Worm (Caenorhabditis elegans): ENCODE data around the gene clec-135.

ce11 chrII:4294801-4295200 lies 36.2 kb upstream of the clec-135 start, which contains the start of gene rml-4:
- TF ChIP-seq pes-1 (GFP tag; IDR thresholded peaks at IDR 0.05): no peak
- no peak for TF ChIP-seq B0310.2 (tag; optimal IDR thresholded peaks at IDR 0.05)
- no peak for TF ChIP-seq tbx-37 (GFP tag; conservative IDR thresholded peaks at IDR 0.05)
- TF ChIP-seq ama-1 (optimal IDR thresholded peaks at IDR 0.05): no peak
- TF ChIP-seq sea-1 (GFP tag; conservative IDR thresholded peaks at IDR 0.05): no peak
- TF ChIP-seq F13C5.2 (tag; optimal IDR thresholded peaks at IDR 0.05): no peak
- TF ChIP-seq flt-1 (GFP tag; IDR thresholded peaks at IDR 0.05): no peak
- TF ChIP-seq tra-4 (tag; optimal IDR thresholded peaks at IDR 0.05): no peak
- TF ChIP-seq hmbx-1 (tag; optimal IDR thresholded peaks at IDR 0.05): no peak
- TF ChIP-seq ceh-13 (GFP tag; optimal IDR thresholded peaks at IDR 0.05): no peak
- TF ChIP-seq scrt-1 (GFP tag; IDR thresholded peaks at IDR 0.05): no peak
- no peak for TF ChIP-seq aly-1 (tag; optimal IDR thresholded peaks at IDR 0.05)

Data from whole organism, early embryonic.